Worm (Caenorhabditis elegans): Measurements from ENCODE around the gene bcc-1.
A peak's percentile ranks its signal among the peaks of the same experiment; 100 is the strongest.

ce11 chrIV:11125200-11125599 lies 32.8 kb upstream of the bcc-1 start:
- TF ChIP-seq nhr-28 (tag; optimal IDR thresholded peaks at IDR 0.05): no peak
- peak; percentile 4 for TF ChIP-seq elt-2 (tag; optimal IDR thresholded peaks at IDR 0.05)
- TF ChIP-seq swsn-7 (tag; optimal IDR thresholded peaks at IDR 0.05): peak; percentile 60
- no peak for TF ChIP-seq unc-98 (GFP tag; IDR thresholded peaks at IDR 0.05)
- TF ChIP-seq zag-1 (tag; optimal IDR thresholded peaks at IDR 0.05): no peak

All from whole organism, L1 larva.